Fruit fly (Drosophila melanogaster): ENCODE measurements around the gene Paics.

DNA sequence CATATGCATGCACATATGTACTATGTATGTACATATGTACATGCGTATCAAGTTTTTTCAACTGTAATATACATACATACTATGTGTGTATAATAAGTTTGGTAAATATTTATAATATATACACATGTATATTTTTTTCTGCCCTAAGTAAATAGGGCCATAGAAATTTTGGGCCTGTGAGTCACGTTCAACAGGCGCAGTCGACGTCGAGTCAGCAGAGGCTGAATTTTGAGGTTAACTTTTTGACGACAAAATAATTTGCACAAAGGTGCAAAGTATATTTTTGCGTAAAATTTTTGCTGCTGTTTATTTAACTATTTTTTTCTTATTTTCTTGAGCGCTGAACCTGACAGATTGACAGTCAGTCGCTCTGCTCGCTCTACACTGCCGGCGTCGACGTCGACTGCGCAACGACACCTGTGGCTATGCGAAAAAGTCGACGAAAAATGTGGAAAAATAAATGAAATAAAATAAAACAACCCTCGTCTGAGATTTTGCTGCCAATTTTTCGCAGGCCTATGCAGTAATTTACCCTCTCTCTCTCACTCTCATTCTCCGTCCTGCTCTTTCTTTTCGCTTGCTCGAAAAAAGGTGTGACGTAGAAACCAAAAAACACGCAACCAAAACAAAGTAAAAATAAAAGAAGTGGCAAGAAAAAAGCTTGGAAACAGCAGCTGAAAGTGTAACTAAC, 10.4 kb downstream of the Paics start:
- TF ChIP-seq CG8478 (optimal IDR thresholded peaks at IDR 0.05): no peak
- no peak for TF ChIP-seq CTCF (optimal IDR thresholded peaks at IDR 0.05)
